Fruit fly (Drosophila melanogaster) whole organism, embryonic: ENCODE measurements around the gene alpha-Man-IIb.

Experiments used
- Adf1 ChIP-seq: fragments of 200-800 bp; sonication (Bioruptor generic); IDR thresholded peaks from 2 replicates; pipeline ENCODE4 v1.3.6; 2022; ENCODE audit warnings: missing biosample characterization, missing genetic modification characterization
- BEAF-32 ChIP-seq: fragments of 200-800 bp; sonication (Bioruptor generic); optimal IDR thresholded peaks from 3 replicates; lab custom pipeline; 2017; ENCODE audit warnings: missing biosample characterization, missing genetic modification characterization, mild to moderate bottlenecking, moderate library complexity, missing genetic modification reagents
- Bgb ChIP-seq: fragments of 200-800 bp; sonication (Bioruptor generic); IDR thresholded peaks from 2 replicates; pipeline ENCODE4 v1.3.6; 2022; ENCODE audit warnings: missing biosample characterization, missing genetic modification characterization; ENCODE audit not compliant: partially characterized antibody
- CG11085 ChIP-seq: fragments of 200-800 bp; sonication (Bioruptor generic); IDR thresholded peaks from 2 replicates; pipeline ENCODE4 v1.3.6; 2022; ENCODE audit warnings: missing biosample characterization, missing genetic modification characterization
- CG13624 ChIP-seq: fragments of 200-800 bp; sonication (Bioruptor generic); optimal IDR thresholded peaks from 2 replicates; lab custom pipeline; 2016; ENCODE audit warnings: missing biosample characterization, missing genetic modification characterization
- CG15269 ChIP-seq: fragments of 200-800 bp; sonication (Bioruptor generic); optimal IDR thresholded peaks from 2 replicates; lab custom pipeline; 2018; ENCODE audit warnings: missing biosample characterization, mild to moderate bottlenecking, missing genetic modification characterization, moderate library complexity
- CG1602 ChIP-seq: fragments of 200-800 bp; sonication (Bioruptor generic); optimal IDR thresholded peaks from 3 replicates; lab custom pipeline; 2016; ENCODE audit warnings: missing biosample characterization, missing genetic modification characterization
- CG17568 ChIP-seq: fragments of 200-800 bp; sonication (Bioruptor generic); optimal IDR thresholded peaks from 2 replicates; lab custom pipeline; 2018; ENCODE audit warnings: missing biosample characterization, mild to moderate bottlenecking, missing genetic modification characterization, moderate library complexity
- CG1832 ChIP-seq: fragments of 200-800 bp; sonication (Bioruptor generic); optimal IDR thresholded peaks from 2 replicates; lab custom pipeline; 2017; ENCODE audit warnings: missing biosample characterization, mild to moderate bottlenecking, missing genetic modification characterization, inconsistent platforms
- CG2116 ChIP-seq: fragments of 200-800 bp; sonication (Bioruptor generic); optimal IDR thresholded peaks from 3 replicates; lab custom pipeline; 2018; ENCODE audit warnings: missing biosample characterization, mild to moderate bottlenecking, missing genetic modification characterization
- CG2678 ChIP-seq: fragments of 200-800 bp; sonication (Bioruptor generic); optimal IDR thresholded peaks from 3 replicates; lab custom pipeline; 2019; ENCODE audit warnings: missing biosample characterization, mild to moderate bottlenecking, missing genetic modification characterization, moderate library complexity
- CG30403 ChIP-seq: fragments of 200-800 bp; sonication (Bioruptor generic); optimal IDR thresholded peaks from 3 replicates; lab custom pipeline; 2016; ENCODE audit warnings: missing biosample characterization, missing genetic modification characterization
- CG31224 ChIP-seq: fragments of 200-800 bp; sonication (Bioruptor generic); IDR thresholded peaks from 2 replicates; pipeline ENCODE4 v1.3.6; 2022; ENCODE audit warnings: missing biosample characterization, missing genetic modification characterization
- CG31365 ChIP-seq: fragments of 200-800 bp; sonication (Bioruptor generic); optimal IDR thresholded peaks from 2 replicates; lab custom pipeline; 2018; ENCODE audit warnings: missing biosample characterization, mild to moderate bottlenecking, missing genetic modification characterization
- CG34224 ChIP-seq: fragments of 200-800 bp; sonication (Bioruptor generic); IDR thresholded peaks from 3 replicates; pipeline ENCODE4 v1.3.6; 2022; ENCODE audit warnings: missing biosample characterization, missing genetic modification characterization; ENCODE audit not compliant: partially characterized antibody
- CG43689 ChIP-seq: fragments of 200-800 bp; sonication (Bioruptor generic); IDR thresholded peaks from 2 replicates; pipeline ENCODE4 v1.3.6; 2022; ENCODE audit warnings: missing biosample characterization, missing genetic modification characterization
- CG4424 ChIP-seq: fragments of 200-800 bp; sonication (Bioruptor generic); optimal IDR thresholded peaks from 3 replicates; lab custom pipeline; 2016; ENCODE audit warnings: missing biosample characterization, missing genetic modification characterization
- CG5180 ChIP-seq: fragments of 200-800 bp; sonication (Bioruptor generic); optimal IDR thresholded peaks from 3 replicates; lab custom pipeline; 2017; ENCODE audit warnings: missing biosample characterization, missing genetic modification characterization, mild to moderate bottlenecking, moderate library complexity, missing genetic modification reagents
- CG6791 ChIP-seq: fragments of 200-800 bp; sonication (Bioruptor generic); IDR thresholded peaks from 3 replicates; pipeline ENCODE4 v1.3.6; 2022; ENCODE audit warnings: missing biosample characterization, missing genetic modification characterization; ENCODE audit not compliant: partially characterized antibody
- CG7271 ChIP-seq: fragments of 200-800 bp; sonication (Bioruptor generic); optimal IDR thresholded peaks from 2 replicates; lab custom pipeline; 2018; ENCODE audit warnings: missing biosample characterization, mild to moderate bottlenecking, missing genetic modification characterization, moderate library complexity
- CG9437 ChIP-seq: fragments of 200-800 bp; sonication (Bioruptor generic); optimal IDR thresholded peaks from 2 replicates; lab custom pipeline; 2018; ENCODE audit warnings: missing biosample characterization, mild to moderate bottlenecking, missing genetic modification characterization
- CkIIα-i1 ChIP-seq: fragments of 200-800 bp; sonication (Bioruptor generic); IDR thresholded peaks from 2 replicates; pipeline ENCODE4 v1.3.6; 2022; ENCODE audit warnings: missing biosample characterization, missing genetic modification characterization
- CrebB ChIP-seq: fragments of 200-800 bp; sonication (Bioruptor generic); optimal IDR thresholded peaks from 3 replicates; lab custom pipeline; 2018; ENCODE audit warnings: missing biosample characterization, mild to moderate bottlenecking, missing genetic modification characterization
- Dfd ChIP-seq, 2 experiments: fragments of >200 bp; optimal IDR thresholded peaks; 2 replicates each; lab custom pipeline; 2017; ENCODE audit warnings: missing biosample characterization in 2 of 2, missing genetic modification characterization in 2 of 2
- Fer3 ChIP-seq: fragments of 200-800 bp; sonication (Bioruptor generic); optimal IDR thresholded peaks from 2 replicates; lab custom pipeline; 2018; ENCODE audit warnings: missing biosample characterization, mild to moderate bottlenecking, missing genetic modification characterization, moderate library complexity
- Oaz ChIP-seq: fragments of 200-800 bp; sonication (Bioruptor generic); IDR thresholded peaks from 2 replicates; pipeline ENCODE4 v1.3.6; 2022; ENCODE audit warnings: missing biosample characterization, missing genetic modification characterization
- Opbp ChIP-seq: fragments of 200-800 bp; sonication (Bioruptor generic); IDR thresholded peaks from 3 replicates; pipeline ENCODE4 v1.3.6; 2022; ENCODE audit warnings: missing biosample characterization, missing genetic modification characterization; ENCODE audit not compliant: partially characterized antibody
- ac ChIP-seq: fragments of 200-800 bp; sonication (Bioruptor generic); optimal IDR thresholded peaks from 3 replicates; lab custom pipeline; 2017; ENCODE audit warnings: missing biosample characterization, mild to moderate bottlenecking, missing genetic modification characterization
- amos ChIP-seq: fragments of 200-800 bp; sonication (Bioruptor generic); IDR thresholded peaks from 2 replicates; pipeline ENCODE4 v1.3.6; 2022; ENCODE audit warnings: missing biosample characterization, missing genetic modification characterization; ENCODE audit not compliant: partially characterized antibody
- btn ChIP-seq: fragments of 200-800 bp; sonication (Bioruptor generic); optimal IDR thresholded peaks from 2 replicates; lab custom pipeline; 2016; ENCODE audit warnings: missing biosample characterization, missing genetic modification characterization
- corto ChIP-seq: fragments of 200-800 bp; sonication (Bioruptor generic); optimal IDR thresholded peaks from 2 replicates; lab custom pipeline; 2016; ENCODE audit warnings: missing biosample characterization, mild to moderate bottlenecking, missing genetic modification characterization, moderate library complexity
- crp ChIP-seq, 2 experiments: fragments of 200-800 bp; sonication (Bioruptor generic); optimal IDR thresholded peaks; 2 replicates in 1 of 2; 3 replicates in 1 of 2; lab custom pipeline; 2017; ENCODE audit warnings: missing biosample characterization in 2 of 2, missing genetic modification characterization in 2 of 2, mild to moderate bottlenecking in 1 of 2, moderate library complexity in 1 of 2
- esg ChIP-seq: fragments of 200-800 bp; sonication (Bioruptor generic); conservative IDR thresholded peaks from 2 replicates; pipeline ENCODE4 v1.3.6; 2022; ENCODE audit warnings: missing biosample characterization, missing genetic modification characterization
- eve ChIP-seq, 2 experiments: fragments of >200 bp; optimal IDR thresholded peaks; 2 replicates each; lab custom pipeline; 2017; ENCODE audit warnings: missing biosample characterization in 2 of 2, missing genetic modification characterization in 2 of 2
- ewg ChIP-seq: fragments of 200-800 bp; sonication (Bioruptor generic); optimal IDR thresholded peaks from 3 replicates; lab custom pipeline; 2017; ENCODE audit warnings: mild to moderate bottlenecking, missing biosample characterization, missing genetic modification reagents, missing genetic modification characterization
- fru ChIP-seq: fragments of >200 bp; optimal IDR thresholded peaks from 2 replicates; lab custom pipeline; 2017
- gro ChIP-seq: fragments of 200-800 bp; sonication (Bioruptor generic); optimal IDR thresholded peaks from 2 replicates; lab custom pipeline; 2016; ENCODE audit warnings: missing biosample characterization, missing genetic modification characterization
- kah ChIP-seq: fragments of 200-800 bp; sonication (Bioruptor generic); optimal IDR thresholded peaks from 2 replicates; lab custom pipeline; 2018; ENCODE audit warnings: missing biosample characterization, mild to moderate bottlenecking, missing genetic modification characterization
- mirr ChIP-seq: fragments of 200-800 bp; sonication (Bioruptor generic); optimal IDR thresholded peaks from 3 replicates; lab custom pipeline; 2018; ENCODE audit warnings: missing biosample characterization, mild to moderate bottlenecking, missing genetic modification characterization
- p53 ChIP-seq: fragments of 200-800 bp; sonication (Bioruptor generic); optimal IDR thresholded peaks from 2 replicates; lab custom pipeline; 2016; ENCODE audit warnings: missing biosample characterization, missing genetic modification characterization
- psq ChIP-seq: fragments of 200-800 bp; sonication (Bioruptor generic); optimal IDR thresholded peaks from 2 replicates; lab custom pipeline; 2017; ENCODE audit warnings: missing biosample characterization, missing genetic modification characterization
- pzg ChIP-seq: fragments of 200-800 bp; sonication (Bioruptor generic); optimal IDR thresholded peaks from 3 replicates; lab custom pipeline; 2018; ENCODE audit warnings: missing biosample characterization, mild to moderate bottlenecking, missing genetic modification characterization, moderate library complexity
- sens ChIP-seq: fragments of 200-800 bp; sonication (Bioruptor generic); peaks from one replicate; lab custom pipeline; 2016; ENCODE audit warnings: missing biosample characterization, missing genetic modification characterization
- tll ChIP-seq, 2 experiments: fragments of 200-800 bp in 1 of 2; fragments of >200 bp in 1 of 2; sonication (Bioruptor generic) in 1 of 2; optimal IDR thresholded peaks; 2 replicates each; lab custom pipeline; 2017 to 2019; ENCODE audit warnings: missing biosample characterization in 2 of 2, missing genetic modification characterization in 2 of 2, mild to moderate bottlenecking in 1 of 2, moderate library complexity in 1 of 2
- tup ChIP-seq: fragments of 200-800 bp; sonication (Bioruptor generic); optimal IDR thresholded peaks from 2 replicates; lab custom pipeline; 2016; ENCODE audit warnings: missing biosample characterization, mild to moderate bottlenecking, missing genetic modification characterization, moderate library complexity
- zen2 ChIP-seq: fragments of 200-800 bp; sonication (Bioruptor generic); IDR thresholded peaks from 3 replicates; pipeline ENCODE4 v1.3.6; 2022; ENCODE audit warnings: missing biosample characterization, missing genetic modification characterization; ENCODE audit not compliant: partially characterized antibody

Gene alpha-Man-IIb

dm6 chr3R:15836864-15837824 is 33.1 kb downstream of the alpha-Man-IIb start, which contains the start of the genes ND-23 and spn-E (continued):
- TF ChIP-seq ac = no peak
- TF ChIP-seq CG11085 = 0 out of 2 replicates have a peak, but pooled peaks have one; percentile 23
- TF ChIP-seq Opbp = peak; percentile 42; the same call in 1 of the 3 replicates
- no peak for TF ChIP-seq p53 (GFP tag; lab: Kevin White, UChicago)
- TF ChIP-seq CG15269 (tag; lab: Kevin White, UChicago) = peak; percentile 45
- peak; percentile 70 for TF ChIP-seq Bgb (GFP tag; lab: Robert Waterston, UW)
- TF ChIP-seq CG7271 (tag; lab: Kevin White, UChicago) = peak; percentile 3
- TF ChIP-seq, all 482 proteins: peak for 161

dm6 chr3R:15839294-15839693 is 35.2 kb downstream of the alpha-Man-IIb start, which contains the start of gene Pbp45:
Gene Pbp45, minus strand, starts transcription at chr3R:15839515.
- TF ChIP-seq Fer3 (tag; lab: Kevin White, UChicago) (no peak), ewg (GFP tag; lab: Kevin White, UChicago) (no peak), Dfd (GFP tag; optimal IDR thresholded peaks at IDR 0.05; lab: Kevin White, UChicago) (no peak), BEAF-32 (GFP tag; lab: Kevin White, UChicago) (peak; percentile 34), CG13624 (GFP tag; lab: Kevin White, UChicago) (peak; percentile 22), CG1602 (no peak), CG5180 (GFP tag; lab: Kevin White, UChicago) (no peak), kah (GFP tag; lab: Kevin White, UChicago) (no peak), Opbp (no peak; the same call in 2 of the 3 replicates), CG43689 (GFP tag; lab: Robert Waterston, UW) (no peak), Oaz (no peak), tll (GFP tag; optimal IDR thresholded peaks at IDR 0.05; lab: Kevin White, UChicago) (no peak), corto (GFP tag; lab: Kevin White, UChicago) (no peak), CG4424 (GFP tag; lab: Kevin White, UChicago) (no peak), amos (peak; percentile 29; the same call in 1 of the 2 replicates), CG2116 (peak; percentile 50), fru (lab: Kevin White, UChicago) (no peak), CG1832 (GFP tag; lab: Kevin White, UChicago) (no peak), zen2 (GFP tag; lab: Robert Waterston, UW) (peak; percentile 56; the same call in 1 of the 3 replicates), Adf1 (GFP tag; lab: Robert Waterston, UW) (no peak), CG9437 (no peak), tup (GFP tag; lab: Kevin White, UChicago) (no peak), esg (no peak), eve (GFP tag; optimal IDR thresholded peaks at IDR 0.05; lab: Kevin White, UChicago) (no peak), CrebB (tag; lab: Kevin White, UChicago) (no peak), CG17568 (GFP tag; lab: Kevin White, UChicago) (no peak), crp (GFP tag; optimal IDR thresholded peaks at IDR 0.05; lab: Kevin White, UChicago) (no peak), pzg (GFP tag; lab: Kevin White, UChicago) (peak; percentile 41), CG31224 (GFP tag; lab: Robert Waterston, UW) (no peak), CG30403 (GFP tag; lab: Kevin White, UChicago) (peak; percentile 7), psq (no peak), CG2678 (tag; lab: Kevin White, UChicago) (no peak), CG6791 (GFP tag; lab: Robert Waterston, UW) (no peak), mirr (no peak), sens (peak; percentile 44), gro (GFP tag; lab: Kevin White, UChicago) (no peak), CG34224 (GFP tag; lab: Robert Waterston, UW) (peak; percentile 52; the same call in 2 of the 3 replicates), CG31365 (tag; lab: Kevin White, UChicago) (no peak), CkIIα-i1 (GFP tag; lab: Robert Waterston, UW) (no peak), btn (no peak)
